Worm (Caenorhabditis elegans) whole organism, young adult: Measurements from ENCODE around the gene fipr-18.

ENCODE experiments used
- D2030.7 ChIP-seq: fragments of 200-800 bp; sonication (Bioruptor generic); IDR thresholded peaks from 2 replicates; pipeline ENCODE4 v1.3.6; 2022; ENCODE audit warnings: missing genetic modification reagents, missing genetic modification characterization, missing compliant biosample characterization
- Y53G8AR.9 ChIP-seq: fragments of 200-800 bp; sonication (Bioruptor generic); conservative IDR thresholded peaks from 2 replicates; pipeline ENCODE4 v1.3.6; 2022; ENCODE audit warnings: missing genetic modification reagents, missing genetic modification characterization, missing compliant biosample characterization
- nfyb-1 ChIP-seq: fragments of 200-800 bp; sonication (Bioruptor generic); IDR thresholded peaks from 2 replicates; pipeline ENCODE4 v1.3.6; 2022; ENCODE audit warnings: missing genetic modification reagents, missing genetic modification characterization, missing compliant biosample characterization
- nhr-90 ChIP-seq: sonication (generic microtip); optimal IDR thresholded peaks from 2 replicates; lab custom pipeline; 2016; ENCODE audit warnings: missing genotype, mild to moderate bottlenecking, missing genetic modification characterization, missing compliant biosample characterization
- snpc-4 ChIP-seq, 5 experiments: fragments of 150-350 bp in 1 of 5; sonication (generic microtip) in 4 of 5; optimal IDR thresholded peaks; 2 replicates each; lab custom pipeline; 2014 to 2018; ENCODE audit warnings: missing genetic modification characterization in 5 of 5, missing biosample characterization in 3 of 5, antibody characterized with exemption in 2 of 5, mild to moderate bottlenecking in 2 of 5, missing compliant biosample characterization in 2 of 5, missing genotype in 2 of 5, moderate library complexity in 2 of 5, missing genetic modification reagents in 1 of 5
- unc-130 ChIP-seq: sonication (generic microtip); optimal IDR thresholded peaks from 2 replicates; lab custom pipeline; 2016; ENCODE audit warnings: missing genetic modification reagents, missing genetic modification characterization, missing compliant biosample characterization

DNA sequence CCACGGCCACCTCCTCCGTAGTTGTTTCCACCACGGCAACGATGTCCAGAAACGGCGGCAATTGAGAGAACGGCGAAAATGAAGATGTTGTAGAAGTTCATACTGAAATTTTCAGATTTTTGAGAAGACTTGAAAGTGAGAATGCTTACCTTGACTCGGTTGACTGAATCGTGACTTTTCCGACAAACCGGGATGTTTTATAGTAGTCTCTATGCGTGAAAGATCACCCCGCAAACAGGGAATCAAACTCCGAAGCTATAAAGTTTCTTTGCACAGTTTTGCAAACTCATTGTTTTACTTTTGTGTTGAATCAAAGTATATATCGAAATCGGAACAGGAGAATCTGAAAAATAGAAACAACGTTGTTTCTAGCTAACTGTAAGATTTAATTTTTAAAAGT is 3.2 kb downstream of the fipr-18 start, which contains the start of gene fipr-20:
- no peak for TF ChIP-seq D2030.7 (GFP tag; lab: Robert Waterston, UW)
- TF ChIP-seq snpc-4 (GFP tag; optimal IDR thresholded peaks at IDR 0.05; lab: Kevin White, UChicago) = no peak
- TF ChIP-seq snpc-4 (tag; optimal IDR thresholded peaks at IDR 0.05; lab: Kevin White, UChicago) = no peak
- no peak for TF ChIP-seq unc-130 (GFP tag; lab: Kevin White, UChicago)
- TF ChIP-seq nfyb-1 (GFP tag; lab: Robert Waterston, UW) = no peak
- no peak for TF ChIP-seq nhr-90 (tag; lab: Kevin White, UChicago)
- no peak for TF ChIP-seq Y53G8AR.9 (GFP tag; lab: Robert Waterston, UW)
